Fruit fly (Drosophila melanogaster) whole organism, prepupa: ENCODE data around the gene Usf.

Source experiments
- Blimp-1 ChIP-seq: fragments of 200-800 bp; sonication (Bioruptor generic); optimal IDR thresholded peaks from 3 replicates; lab custom pipeline; 2017; ENCODE audit warnings: missing biosample characterization, missing genetic modification characterization, mild to moderate bottlenecking, moderate library complexity, missing genetic modification reagents
- CG10631 ChIP-seq: fragments of 200-800 bp; sonication (Bioruptor generic); optimal IDR thresholded peaks from 2 replicates; lab custom pipeline; 2016; ENCODE audit warnings: missing biosample characterization, missing genetic modification characterization
- CG11294 ChIP-seq: fragments of 200-800 bp; sonication (Bioruptor generic); IDR thresholded peaks from 2 replicates; pipeline ENCODE4 v1.3.6; 2022; ENCODE audit warnings: missing biosample characterization, missing genetic modification characterization
- CG11762 ChIP-seq: fragments of 200-800 bp; sonication (Bioruptor generic); optimal IDR thresholded peaks from 3 replicates; lab custom pipeline; 2016; ENCODE audit warnings: missing biosample characterization, missing genetic modification characterization; ENCODE audit not compliant: insufficient read depth
- CG15336 ChIP-seq: fragments of 200-800 bp; sonication (Bioruptor generic); IDR thresholded peaks from 2 replicates; pipeline ENCODE4 v1.3.6; 2022; ENCODE audit warnings: missing biosample characterization, missing genetic modification characterization
- CG1621 ChIP-seq: fragments of 200-800 bp; sonication (Bioruptor generic); optimal IDR thresholded peaks from 3 replicates; lab custom pipeline; 2018; ENCODE audit warnings: missing biosample characterization, mild to moderate bottlenecking, missing genetic modification characterization
- CG16779 ChIP-seq: fragments of 200-800 bp; sonication (Bioruptor generic); optimal IDR thresholded peaks from 3 replicates; lab custom pipeline; 2017; ENCODE audit warnings: missing biosample characterization, mild to moderate bottlenecking, missing genetic modification characterization
- CG32006 ChIP-seq: fragments of 200-800 bp; sonication (Bioruptor generic); optimal IDR thresholded peaks from 3 replicates; lab custom pipeline; 2017; ENCODE audit warnings: missing biosample characterization, mild to moderate bottlenecking, missing genetic modification characterization
- CG34406 ChIP-seq: fragments of 200-800 bp; sonication (Bioruptor generic); optimal IDR thresholded peaks from 3 replicates; lab custom pipeline; 2016; ENCODE audit warnings: missing biosample characterization, missing genetic modification characterization
- CG4318 ChIP-seq: fragments of 200-800 bp; sonication (Bioruptor generic); optimal IDR thresholded peaks from 3 replicates; lab custom pipeline; 2017; ENCODE audit warnings: missing biosample characterization, mild to moderate bottlenecking, missing genetic modification characterization
- CG6163 ChIP-seq: fragments of 200-800 bp; sonication (Bioruptor generic); IDR thresholded peaks from 3 replicates; pipeline ENCODE4 v1.3.6; 2022; ENCODE audit warnings: missing biosample characterization, missing genetic modification characterization
- CG6276 ChIP-seq: fragments of 200-800 bp; sonication (Bioruptor generic); optimal IDR thresholded peaks from 2 replicates; lab custom pipeline; 2017; ENCODE audit warnings: missing biosample characterization, mild to moderate bottlenecking, missing genetic modification characterization
- CG6808 ChIP-seq: fragments of 200-800 bp; sonication (Bioruptor generic); optimal IDR thresholded peaks from 3 replicates; lab custom pipeline; 2017; ENCODE audit warnings: missing biosample characterization, missing genetic modification characterization, mild to moderate bottlenecking, moderate library complexity, missing genetic modification reagents
- CG7368 ChIP-seq: fragments of 200-800 bp; sonication (Bioruptor generic); optimal IDR thresholded peaks from 3 replicates; lab custom pipeline; 2016; ENCODE audit warnings: missing biosample characterization, missing genetic modification characterization
- CG8119 ChIP-seq: fragments of 200-800 bp; sonication (Bioruptor generic); IDR thresholded peaks from 3 replicates; pipeline ENCODE4 v1.3.6; 2022; ENCODE audit warnings: missing biosample characterization, missing genetic modification characterization
- CG8319 ChIP-seq: fragments of 200-800 bp; sonication (Bioruptor generic); optimal IDR thresholded peaks from 3 replicates; lab custom pipeline; 2016; ENCODE audit warnings: missing biosample characterization, missing genetic modification characterization
- CG8632 ChIP-seq: fragments of 200-800 bp; sonication (Bioruptor generic); optimal IDR thresholded peaks from 3 replicates; lab custom pipeline; 2016; ENCODE audit warnings: missing biosample characterization, missing genetic modification characterization
- CG9139 ChIP-seq: fragments of 200-800 bp; sonication (Bioruptor generic); optimal IDR thresholded peaks from 3 replicates; lab custom pipeline; 2017; ENCODE audit warnings: missing biosample characterization, mild to moderate bottlenecking, missing genetic modification characterization
- Eip75B ChIP-seq: fragments of 200-800 bp; sonication (Bioruptor generic); optimal IDR thresholded peaks from 3 replicates; lab custom pipeline; 2016; ENCODE audit warnings: missing biosample characterization, missing genetic modification characterization
- Eip78C ChIP-seq: fragments of 200-800 bp; sonication (Bioruptor generic); peaks from one replicate; lab custom pipeline; 2016; ENCODE audit warnings: missing biosample characterization, missing genetic modification characterization
- Eip93F ChIP-seq: fragments of 200-800 bp; sonication (Bioruptor generic); optimal IDR thresholded peaks from 2 replicates; lab custom pipeline; 2016; ENCODE audit warnings: missing biosample characterization, mild to moderate bottlenecking, missing genetic modification characterization
- Ets21C ChIP-seq: fragments of 200-800 bp; sonication (Bioruptor generic); optimal IDR thresholded peaks from 3 replicates; lab custom pipeline; 2016; ENCODE audit warnings: missing biosample characterization, missing genetic modification characterization
- Ets96B ChIP-seq: fragments of 200-800 bp; optimal IDR thresholded peaks from 2 replicates; lab custom pipeline; 2019; ENCODE audit warnings: missing biosample characterization, mild to moderate bottlenecking, missing genetic modification characterization, moderate library complexity
- Gug ChIP-seq: fragments of 200-800 bp; sonication (Bioruptor generic); IDR thresholded peaks from 2 replicates; pipeline ENCODE4 v1.3.6; 2022; ENCODE audit warnings: missing biosample characterization, missing genetic modification characterization
- Hr38 ChIP-seq: sonication (Bioruptor generic); optimal IDR thresholded peaks from 2 replicates; lab custom pipeline; 2016; ENCODE audit warnings: missing biosample characterization, missing genetic modification characterization
- Hr39 ChIP-seq: fragments of 200-800 bp; sonication (Bioruptor generic); optimal IDR thresholded peaks from 2 replicates; lab custom pipeline; 2016; ENCODE audit warnings: missing biosample characterization, missing genetic modification characterization
- Hr4 ChIP-seq: fragments of 200-800 bp; sonication (Bioruptor generic); optimal IDR thresholded peaks from 3 replicates; lab custom pipeline; 2016; ENCODE audit warnings: missing biosample characterization, missing genetic modification characterization
- Lpt ChIP-seq: fragments of 200-800 bp; sonication (Bioruptor generic); optimal IDR thresholded peaks from 3 replicates; lab custom pipeline; 2016; ENCODE audit warnings: missing biosample characterization, missing genetic modification characterization
- Smox ChIP-seq: fragments of 200-800 bp; sonication (Bioruptor generic); optimal IDR thresholded peaks from 3 replicates; lab custom pipeline; 2016; ENCODE audit warnings: missing biosample characterization, missing genetic modification characterization
- Sox102F ChIP-seq: fragments of 200-800 bp; sonication (Bioruptor generic); optimal IDR thresholded peaks from 2 replicates; lab custom pipeline; 2016; ENCODE audit warnings: missing biosample characterization, mild to moderate bottlenecking, missing genetic modification characterization
- Sox14 ChIP-seq: fragments of 200-800 bp; sonication (Bioruptor generic); optimal IDR thresholded peaks from 3 replicates; lab custom pipeline; 2016; ENCODE audit warnings: missing biosample characterization, missing genetic modification characterization
- Sox15 ChIP-seq: fragments of 200-800 bp; sonication (Bioruptor generic); optimal IDR thresholded peaks from 3 replicates; lab custom pipeline; 2016; ENCODE audit warnings: missing biosample characterization, missing genetic modification characterization
- achi ChIP-seq: fragments of 200-800 bp; sonication (Bioruptor generic); optimal IDR thresholded peaks from 3 replicates; lab custom pipeline; 2016; ENCODE audit warnings: missing biosample characterization, missing genetic modification characterization
- acj6 ChIP-seq: fragments of 200-800 bp; sonication (Bioruptor generic); optimal IDR thresholded peaks from 3 replicates; lab custom pipeline; 2016; ENCODE audit warnings: missing biosample characterization, missing genetic modification characterization
- cyc ChIP-seq: fragments of 200-800 bp; sonication (Bioruptor generic); optimal IDR thresholded peaks from 3 replicates; lab custom pipeline; 2016; ENCODE audit warnings: missing biosample characterization, missing genetic modification characterization
- dac ChIP-seq: fragments of 200-800 bp; sonication (Bioruptor generic); optimal IDR thresholded peaks from 2 replicates; lab custom pipeline; 2017; ENCODE audit warnings: missing biosample characterization, mild to moderate bottlenecking, missing genetic modification characterization
- eg ChIP-seq: fragments of 200-800 bp; sonication (Bioruptor generic); IDR thresholded peaks from 3 replicates; pipeline ENCODE4 v1.3.6; 2022; ENCODE audit warnings: missing biosample characterization, missing genetic modification characterization
- esn ChIP-seq: fragments of 200-800 bp; sonication (Bioruptor generic); optimal IDR thresholded peaks from 2 replicates; lab custom pipeline; 2016; ENCODE audit warnings: missing biosample characterization, mild to moderate bottlenecking, missing genetic modification characterization, moderate library complexity
- fd59A ChIP-seq: fragments of 200-800 bp; sonication (Bioruptor generic); optimal IDR thresholded peaks from 2 replicates; lab custom pipeline; 2017; ENCODE audit warnings: missing biosample characterization, mild to moderate bottlenecking, missing genetic modification characterization, missing genetic modification reagents
- fd85E ChIP-seq: fragments of 200-800 bp; sonication (Bioruptor generic); optimal IDR thresholded peaks from 3 replicates; lab custom pipeline; 2016; ENCODE audit warnings: missing biosample characterization, missing genetic modification characterization
- lz ChIP-seq: fragments of 200-800 bp; sonication (Bioruptor generic); optimal IDR thresholded peaks from 3 replicates; lab custom pipeline; 2016; ENCODE audit warnings: missing biosample characterization, missing genetic modification characterization
- net ChIP-seq: fragments of 200-800 bp; sonication (Bioruptor generic); optimal IDR thresholded peaks from 3 replicates; lab custom pipeline; 2016; ENCODE audit warnings: missing biosample characterization, missing genetic modification characterization
- salr ChIP-seq, 2 experiments: fragments of 200-800 bp; sonication (Bioruptor generic); optimal IDR thresholded peaks; 3 replicates each; lab custom pipeline; 2016 to 2018; ENCODE audit warnings: missing biosample characterization in 2 of 2, missing genetic modification characterization in 2 of 2, mild to moderate bottlenecking in 1 of 2
- spab ChIP-seq: fragments of 200-800 bp; sonication (Bioruptor generic); optimal IDR thresholded peaks from 2 replicates; lab custom pipeline; 2017; ENCODE audit warnings: missing biosample characterization, mild to moderate bottlenecking, missing genetic modification characterization, missing genetic modification reagents
- topi ChIP-seq: fragments of 200-800 bp; sonication (Bioruptor generic); optimal IDR thresholded peaks from 3 replicates; lab custom pipeline; 2016; ENCODE audit warnings: missing biosample characterization, missing genetic modification characterization
- vri ChIP-seq: fragments of 200-800 bp; sonication (Bioruptor generic); optimal IDR thresholded peaks from 3 replicates; lab custom pipeline; 2016; ENCODE audit warnings: missing biosample characterization, mild to moderate bottlenecking, missing genetic modification characterization

Usf gene

DNA sequence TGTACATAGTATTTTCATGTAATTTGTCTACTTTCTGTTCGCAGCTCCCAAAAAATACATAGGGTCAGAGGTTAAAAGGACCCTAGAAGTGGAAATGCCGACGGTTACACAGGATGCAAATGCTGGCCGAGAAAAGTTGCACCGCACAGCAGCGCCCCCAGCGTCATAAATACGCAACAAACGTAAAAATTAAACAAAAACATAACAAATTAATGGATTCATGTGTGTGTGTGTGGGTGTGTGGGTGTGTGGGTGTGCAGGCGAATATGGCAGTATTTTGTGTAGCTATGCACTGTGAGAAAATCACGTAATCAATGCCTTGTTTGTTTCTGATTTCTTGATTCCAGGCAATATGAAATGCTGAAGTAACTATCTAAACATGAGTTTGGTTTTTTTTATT, 37.0 kb downstream of the Usf start:
- TF ChIP-seq CG34406 (GFP tag; lab: Kevin White, UChicago) (no peak), Gug (no peak), CG16779 (tag; lab: Kevin White, UChicago) (no peak), esn (no peak), eg (GFP tag; lab: Robert Waterston, UW) (no peak), CG15336 (GFP tag; lab: Robert Waterston, UW) (no peak), Eip75B (GFP tag; lab: Kevin White, UChicago) (no peak), achi (GFP tag; lab: Kevin White, UChicago) (no peak), fd85E (GFP tag; lab: Kevin White, UChicago) (no peak), Sox15 (GFP tag; lab: Kevin White, UChicago) (no peak), CG11762 (GFP tag; lab: Kevin White, UChicago) (no peak), CG6163 (GFP tag; lab: Robert Waterston, UW) (no peak), Hr38 (GFP tag; lab: Kevin White, UChicago) (no peak), Ets96B (tag; lab: Kevin White, UChicago) (no peak), CG6808 (GFP tag; lab: Kevin White, UChicago) (no peak), Lpt (GFP tag; lab: Kevin White, UChicago) (no peak), Sox14 (GFP tag; lab: Kevin White, UChicago) (no peak), CG7368 (GFP tag; lab: Kevin White, UChicago) (no peak), CG8119 (GFP tag; lab: Robert Waterston, UW) (no peak)

DNA sequence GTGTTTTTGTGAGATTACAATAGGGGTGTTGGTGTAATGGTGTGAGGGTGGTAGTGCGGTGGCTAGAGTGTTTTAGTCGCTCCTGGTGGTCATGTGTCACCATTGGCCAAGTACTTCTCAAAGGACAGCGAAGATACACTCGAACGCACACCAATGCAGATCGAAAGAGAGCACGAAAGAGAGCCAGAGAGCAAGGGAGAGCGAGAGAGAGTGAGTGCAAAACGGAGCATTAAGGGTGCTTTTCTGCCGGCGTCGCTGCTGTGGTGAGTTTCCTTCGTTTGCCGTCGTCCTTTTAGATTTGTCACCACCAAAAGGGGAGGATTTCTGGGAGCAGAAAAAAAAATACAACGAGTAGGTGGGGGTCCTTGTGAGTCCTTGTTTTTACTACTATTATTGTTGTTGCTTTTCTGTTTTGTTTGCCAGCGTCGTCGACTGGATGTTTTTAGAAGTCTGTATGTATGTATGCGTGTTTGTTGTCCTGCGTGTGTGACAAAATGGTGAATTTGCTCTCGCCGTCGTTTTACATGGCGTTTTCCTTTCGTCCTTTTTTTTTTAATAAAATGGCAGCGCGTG, 40.4 kb downstream of the Usf start:
- TF ChIP-seq Sox14 (GFP tag; lab: Kevin White, UChicago) (no peak), lz (GFP tag; lab: Kevin White, UChicago) (no peak), Eip93F (GFP tag; lab: Kevin White, UChicago) (no peak), Hr4 (GFP tag; lab: Kevin White, UChicago) (no peak), CG8632 (GFP tag; lab: Kevin White, UChicago) (no peak), net (GFP tag; lab: Kevin White, UChicago) (no peak), CG16779 (tag; lab: Kevin White, UChicago) (no peak), CG4318 (GFP tag; lab: Kevin White, UChicago) (no peak), Eip78C (GFP tag; lab: Kevin White, UChicago) (no peak), Sox102F (GFP tag; lab: Kevin White, UChicago) (no peak)

DNA sequence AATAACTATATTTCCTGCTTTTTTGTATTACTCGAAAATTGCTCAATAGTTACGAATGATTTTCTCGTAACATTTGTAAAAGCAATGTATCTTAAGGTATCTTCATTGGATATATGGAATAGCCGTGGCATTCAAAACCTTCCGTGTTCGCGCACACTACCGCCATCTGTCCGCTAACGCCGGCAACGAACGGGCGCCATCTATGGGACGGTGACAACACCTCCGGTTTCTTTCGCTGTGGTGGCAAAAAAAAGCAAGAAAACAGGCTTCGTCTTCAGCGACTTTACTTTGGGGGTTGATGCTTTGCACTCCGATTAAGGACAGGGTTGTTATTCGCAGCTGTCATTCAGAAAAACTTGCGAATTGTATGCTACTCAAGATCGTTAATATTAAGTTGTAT, 41.5 kb downstream of the Usf start:
- no peak for TF ChIP-seq CG11294 (GFP tag; lab: Robert Waterston, UW)
- no peak for TF ChIP-seq Ets96B (tag; lab: Kevin White, UChicago)
- TF ChIP-seq acj6 (GFP tag; lab: Kevin White, UChicago), result peak; percentile 52
- TF ChIP-seq salr (GFP tag; optimal IDR thresholded peaks at IDR 0.05; lab: Kevin White, UChicago), result peak in 1 of 2 experiments; percentile 41
- peak; percentile 56 for TF ChIP-seq CG7368 (GFP tag; lab: Kevin White, UChicago)
- no peak for TF ChIP-seq CG8632 (GFP tag; lab: Kevin White, UChicago)
- TF ChIP-seq CG6276 (GFP tag; lab: Kevin White, UChicago), result no peak
- peak; percentile 19 for TF ChIP-seq topi (GFP tag; lab: Kevin White, UChicago)
- TF ChIP-seq CG10631 (GFP tag; lab: Kevin White, UChicago), result peak; percentile 7
- TF ChIP-seq Sox14 (GFP tag; lab: Kevin White, UChicago), result peak; percentile 44
- TF ChIP-seq Eip75B (GFP tag; lab: Kevin White, UChicago), result peak; percentile 55
- peak; percentile 29 for TF ChIP-seq vri (GFP tag; lab: Kevin White, UChicago)
- TF ChIP-seq fd85E (GFP tag; lab: Kevin White, UChicago), result no peak
- no peak for TF ChIP-seq Sox15 (GFP tag; lab: Kevin White, UChicago)
- peak; percentile 33 for TF ChIP-seq CG34406 (GFP tag; lab: Kevin White, UChicago)
- TF ChIP-seq CG8119 (GFP tag; lab: Robert Waterston, UW), result no peak
- TF ChIP-seq spab (GFP tag; lab: Kevin White, UChicago), result no peak
- TF ChIP-seq dac (GFP tag; lab: Kevin White, UChicago), result peak; percentile 61
- no peak for TF ChIP-seq CG8319 (GFP tag; lab: Kevin White, UChicago)
- peak; percentile 38 for TF ChIP-seq fd59A (GFP tag; lab: Kevin White, UChicago)
- peak; percentile 3 for TF ChIP-seq CG9139 (GFP tag; lab: Kevin White, UChicago)
- TF ChIP-seq Hr39 (GFP tag; lab: Kevin White, UChicago), result peak; percentile 39
- peak; percentile 43 for TF ChIP-seq Smox (GFP tag; lab: Kevin White, UChicago)
- TF ChIP-seq Lpt (GFP tag; lab: Kevin White, UChicago), result no peak
- peak; percentile 39 for TF ChIP-seq CG1621 (tag; lab: Kevin White, UChicago)
- peak; percentile 59 for TF ChIP-seq lz (GFP tag; lab: Kevin White, UChicago)
- peak; percentile 59 for TF ChIP-seq achi (GFP tag; lab: Kevin White, UChicago)
- peak; percentile 35 for TF ChIP-seq CG32006 (GFP tag; lab: Kevin White, UChicago)
- no peak for TF ChIP-seq Ets21C (GFP tag; lab: Kevin White, UChicago)
- peak; percentile 47 for TF ChIP-seq Sox102F (GFP tag; lab: Kevin White, UChicago)
- no peak for TF ChIP-seq Blimp-1 (GFP tag; lab: Kevin White, UChicago)
- peak; percentile 33 for TF ChIP-seq cyc (GFP tag; lab: Kevin White, UChicago)
